Worm (Caenorhabditis elegans) whole organism, L4 larva: ENCODE results near the gene mcm-10.
A peak's percentile ranks its signal among the peaks of the same experiment; 100 is the strongest.

Experiments
- D1046.2 ChIP-seq: fragments of 200-800 bp; sonication (Bioruptor generic); IDR thresholded peaks from 2 replicates; pipeline ENCODE4 v1.3.6; 2022; ENCODE audit warnings: missing genetic modification characterization, missing compliant biosample characterization
- F26F4.8 ChIP-seq: fragments of 200-800 bp; sonication (Bioruptor generic); conservative IDR thresholded peaks from 2 replicates; pipeline ENCODE4 v1.3.6; 2022; ENCODE audit warnings: missing genetic modification characterization, missing compliant biosample characterization
- F37D6.2 ChIP-seq: sonication (generic microtip); optimal IDR thresholded peaks from 2 replicates; lab custom pipeline; 2016; ENCODE audit warnings: mild to moderate bottlenecking, missing genetic modification characterization, missing compliant biosample characterization
- F44E2.7 ChIP-seq: fragments of 200-800 bp; sonication (Bioruptor generic); IDR thresholded peaks from 2 replicates; pipeline ENCODE4 v2.1.2; 2022; ENCODE audit warnings: missing genetic modification characterization, missing compliant biosample characterization
- T20F7.1 ChIP-seq: fragments of 200-800 bp; sonication (Bioruptor generic); optimal IDR thresholded peaks from 2 replicates; lab custom pipeline; 2018; ENCODE audit warnings: mild to moderate bottlenecking, missing genetic modification characterization, missing compliant biosample characterization
- Y48G9A.11 ChIP-seq: fragments of 200-800 bp; sonication (Bioruptor generic); IDR thresholded peaks from 2 replicates; pipeline ENCODE4 v1.3.6; 2022; ENCODE audit warnings: missing genetic modification reagents, missing genetic modification characterization, missing compliant biosample characterization
- Y5F2A.4 ChIP-seq: fragments of 200-800 bp; sonication (Bioruptor generic); optimal IDR thresholded peaks from 2 replicates; lab custom pipeline; 2018; ENCODE audit warnings: mild to moderate bottlenecking, missing genetic modification characterization, missing compliant biosample characterization
- ZK337.2 ChIP-seq: fragments of 200-800 bp; sonication (Bioruptor generic); IDR thresholded peaks from 2 replicates; pipeline ENCODE4 v1.3.6; 2022; ENCODE audit warnings: missing genetic modification reagents, missing genetic modification characterization, missing compliant biosample characterization
- ZK546.5 ChIP-seq, 2 experiments: sonication (generic microtip); optimal IDR thresholded peaks; 2 replicates each; lab custom pipeline; 2017; ENCODE audit warnings: missing biosample characterization in 2 of 2, missing genetic modification characterization in 2 of 2
- aha-1 ChIP-seq: fragments of 150-350 bp; peaks from one replicate; lab custom pipeline; 2014; ENCODE audit warnings: missing biosample characterization, missing genetic modification characterization
- aly-2 ChIP-seq: sonication (generic microtip); optimal IDR thresholded peaks from 2 replicates; lab custom pipeline; 2018; ENCODE audit warnings: missing biosample characterization, missing genetic modification characterization
- ceh-44 ChIP-seq: fragments of 200-800 bp; sonication (Bioruptor generic); IDR thresholded peaks from 2 replicates; pipeline ENCODE4 v1.3.6; 2022; ENCODE audit warnings: missing genetic modification reagents, missing genetic modification characterization, missing compliant biosample characterization
- daf-16 ChIP-seq, 3 experiments: sonication (generic microtip); optimal IDR thresholded peaks; 2 replicates each; lab custom pipeline; 2016 to 2017; ENCODE audit warnings: missing genetic modification characterization in 3 of 3, missing genetic modification reagents in 3 of 3, mild to moderate bottlenecking in 2 of 3, missing compliant biosample characterization in 2 of 3, missing biosample characterization in 1 of 3, moderate library complexity in 1 of 3
- daf-19 ChIP-seq: fragments of 200-800 bp; sonication (Bioruptor generic); conservative IDR thresholded peaks from 2 replicates; pipeline ENCODE4 v1.3.6; 2022; ENCODE audit warnings: missing genetic modification characterization, missing compliant biosample characterization
- dmd-6 ChIP-seq: fragments of 200-800 bp; sonication (Bioruptor generic); IDR thresholded peaks from 2 replicates; pipeline ENCODE4 v1.3.6; 2022; ENCODE audit warnings: missing genetic modification reagents, missing genetic modification characterization, missing compliant biosample characterization
- dmd-8 ChIP-seq: fragments of 200-800 bp; sonication (Bioruptor generic); IDR thresholded peaks from 2 replicates; pipeline ENCODE4 v1.3.6; 2022; ENCODE audit warnings: missing genetic modification characterization, missing compliant biosample characterization
- dmd-9 ChIP-seq: fragments of 200-800 bp; sonication (Bioruptor generic); IDR thresholded peaks from 2 replicates; pipeline ENCODE4 v1.3.6; 2022; ENCODE audit warnings: missing genetic modification reagents, missing genetic modification characterization, missing compliant biosample characterization
- dpl-1 ChIP-seq: fragments of 150-350 bp; optimal IDR thresholded peaks from 2 replicates; lab custom pipeline; 2014; ENCODE audit warnings: missing biosample characterization, missing genetic modification reagents, missing genetic modification characterization
- dve-1 ChIP-seq: sonication (generic microtip); optimal IDR thresholded peaks from 2 replicates; lab custom pipeline; 2017; ENCODE audit warnings: antibody characterized with exemption, mild to moderate bottlenecking, missing genetic modification characterization, missing compliant biosample characterization; ENCODE audit not compliant: insufficient read depth
- egl-43 ChIP-seq: fragments of 200-800 bp; sonication (Bioruptor generic); IDR thresholded peaks from 2 replicates; pipeline ENCODE4 v1.3.6; 2022; ENCODE audit warnings: missing genetic modification reagents, missing genetic modification characterization, missing compliant biosample characterization
- hif-1 ChIP-seq, 2 experiments: sonication (generic microtip); optimal IDR thresholded peaks; 2 replicates each; lab custom pipeline; 2016 to 2017; ENCODE audit warnings: missing compliant biosample characterization in 2 of 2, missing genetic modification characterization in 2 of 2, missing genetic modification reagents in 2 of 2, missing genotype in 2 of 2, mild to moderate bottlenecking in 1 of 2
- hlh-11 ChIP-seq: fragments of 200-800 bp; sonication (Bioruptor generic); optimal IDR thresholded peaks from 2 replicates; lab custom pipeline; 2018; ENCODE audit warnings: mild to moderate bottlenecking, missing genetic modification characterization, missing compliant biosample characterization
- hlh-30 ChIP-seq: sonication (generic microtip); optimal IDR thresholded peaks from 2 replicates; lab custom pipeline; 2017; ENCODE audit warnings: antibody characterized with exemption, mild to moderate bottlenecking, missing genetic modification characterization, missing compliant biosample characterization; ENCODE audit not compliant: insufficient read depth
- jun-1 ChIP-seq: fragments of 150-350 bp; optimal IDR thresholded peaks from 2 replicates; lab custom pipeline; 2014; ENCODE audit warnings: missing biosample characterization, missing genetic modification reagents, missing genetic modification characterization
- lin-15B ChIP-seq: fragments of 150-350 bp; sonication (generic microtip); optimal IDR thresholded peaks from 3 replicates; lab custom pipeline; 2014; ENCODE audit warnings: missing biosample characterization, missing genetic modification characterization
- lin-38 ChIP-seq: fragments of 200-800 bp; sonication (Bioruptor generic); IDR thresholded peaks from 2 replicates; pipeline ENCODE4 v1.3.6; 2022; ENCODE audit warnings: missing genetic modification reagents, missing genetic modification characterization, missing compliant biosample characterization
- lin-39 ChIP-seq: fragments of 150-350 bp; optimal IDR thresholded peaks from 2 replicates; lab custom pipeline; 2014; ENCODE audit warnings: missing biosample characterization, missing genetic modification reagents, missing genetic modification characterization
- lir-3 ChIP-seq: sonication (generic microtip); optimal IDR thresholded peaks from 2 replicates; lab custom pipeline; 2016; ENCODE audit warnings: mild to moderate bottlenecking, missing genetic modification characterization, missing compliant biosample characterization
- lsy-2 ChIP-seq, 2 experiments: fragments of 150-350 bp in 1 of 2; sonication (generic microtip) in 1 of 2; optimal IDR thresholded peaks; 2 replicates each; lab custom pipeline; 2014 to 2017; ENCODE audit warnings: missing biosample characterization in 2 of 2, missing genetic modification characterization in 2 of 2
- mep-1 ChIP-seq: fragments of 150-350 bp; sonication (generic microtip); optimal IDR thresholded peaks from 3 replicates; lab custom pipeline; 2014; ENCODE audit warnings: missing biosample characterization, missing genetic modification characterization
- mes-2 ChIP-seq: sonication (generic microtip); optimal IDR thresholded peaks from 2 replicates; lab custom pipeline; 2016; ENCODE audit warnings: missing genotype, mild to moderate bottlenecking, missing genetic modification characterization, missing compliant biosample characterization; ENCODE audit not compliant: poor library complexity, severe bottlenecking
- mxl-3 ChIP-seq: fragments of 200-800 bp; sonication (Bioruptor generic); optimal IDR thresholded peaks from 2 replicates; lab custom pipeline; 2018; ENCODE audit warnings: mild to moderate bottlenecking, missing genetic modification characterization, missing compliant biosample characterization
- nhr-102 ChIP-seq: sonication (generic microtip); optimal IDR thresholded peaks from 2 replicates; lab custom pipeline; 2016; ENCODE audit warnings: mild to moderate bottlenecking, missing genetic modification characterization, moderate library complexity, missing compliant biosample characterization
- nhr-11 ChIP-seq: fragments of 150-350 bp; optimal IDR thresholded peaks from 2 replicates; lab custom pipeline; 2014; ENCODE audit warnings: missing biosample characterization, missing genetic modification characterization
- nhr-111 ChIP-seq: fragments of 200-800 bp; sonication (Bioruptor generic); optimal IDR thresholded peaks from 2 replicates; lab custom pipeline; 2018; ENCODE audit warnings: mild to moderate bottlenecking, missing genetic modification characterization, missing compliant biosample characterization
- nhr-25 ChIP-seq: sonication (generic microtip); optimal IDR thresholded peaks from 2 replicates; lab custom pipeline; 2017; ENCODE audit warnings: missing genetic modification characterization, mild to moderate bottlenecking, missing compliant biosample characterization, antibody characterized with exemption, moderate library complexity, borderline replicate concordance; ENCODE audit not compliant: insufficient read depth
- nhr-41 ChIP-seq: fragments of 200-800 bp; sonication (Bioruptor generic); IDR thresholded peaks from 2 replicates; pipeline ENCODE4 v1.3.6; 2022; ENCODE audit warnings: missing genetic modification reagents, missing genetic modification characterization, missing compliant biosample characterization
- nhr-48 ChIP-seq: sonication (generic microtip); optimal IDR thresholded peaks from 2 replicates; lab custom pipeline; 2016; ENCODE audit warnings: mild to moderate bottlenecking, missing genetic modification characterization, missing compliant biosample characterization
- nhr-6 ChIP-seq: fragments of 150-350 bp; optimal IDR thresholded peaks from 2 replicates; lab custom pipeline; 2014; ENCODE audit warnings: missing biosample characterization, missing genetic modification characterization
- pha-4 ChIP-seq, 2 experiments: fragments of 150-350 bp in 1 of 2; fragments of 200-800 bp in 1 of 2; sonication (Bioruptor generic) in 1 of 2; IDR thresholded peaks in 1 of 2; optimal IDR thresholded peaks in 1 of 2; 2 replicates each; pipeline versions ENCODE4 v1.3.6 to Lab custom; 2014 to 2022; ENCODE audit warnings: missing genetic modification characterization in 2 of 2, missing genetic modification reagents in 2 of 2, missing biosample characterization in 1 of 2, missing compliant biosample characterization in 1 of 2
- rbr-2 ChIP-seq: sonication (generic microtip); optimal IDR thresholded peaks from 2 replicates; lab custom pipeline; 2016; ENCODE audit warnings: missing genotype, missing genetic modification characterization, missing compliant biosample characterization
- set-16 ChIP-seq: fragments of 200-800 bp; sonication (Bioruptor generic); IDR thresholded peaks from 2 replicates; pipeline ENCODE4 v1.3.6; 2022; ENCODE audit warnings: missing genetic modification reagents, missing genetic modification characterization, missing compliant biosample characterization
- spr-1 ChIP-seq: sonication (generic microtip); optimal IDR thresholded peaks from 2 replicates; lab custom pipeline; 2016; ENCODE audit warnings: mild to moderate bottlenecking, missing genetic modification characterization, missing compliant biosample characterization
- spr-3 ChIP-seq: fragments of 200-800 bp; sonication (Bioruptor generic); optimal IDR thresholded peaks from 2 replicates; lab custom pipeline; 2018; ENCODE audit warnings: mild to moderate bottlenecking, missing genetic modification characterization, missing compliant biosample characterization
- unc-130 ChIP-seq: sonication (generic microtip); optimal IDR thresholded peaks from 2 replicates; lab custom pipeline; 2016; ENCODE audit warnings: missing genetic modification reagents, missing genetic modification characterization, missing compliant biosample characterization
- zip-11 ChIP-seq: fragments of 200-800 bp; sonication (Bioruptor generic); IDR thresholded peaks from 2 replicates; pipeline ENCODE4 v1.3.6; 2022; ENCODE audit warnings: missing genetic modification characterization, missing compliant biosample characterization

Gene mcm-10

DNA sequence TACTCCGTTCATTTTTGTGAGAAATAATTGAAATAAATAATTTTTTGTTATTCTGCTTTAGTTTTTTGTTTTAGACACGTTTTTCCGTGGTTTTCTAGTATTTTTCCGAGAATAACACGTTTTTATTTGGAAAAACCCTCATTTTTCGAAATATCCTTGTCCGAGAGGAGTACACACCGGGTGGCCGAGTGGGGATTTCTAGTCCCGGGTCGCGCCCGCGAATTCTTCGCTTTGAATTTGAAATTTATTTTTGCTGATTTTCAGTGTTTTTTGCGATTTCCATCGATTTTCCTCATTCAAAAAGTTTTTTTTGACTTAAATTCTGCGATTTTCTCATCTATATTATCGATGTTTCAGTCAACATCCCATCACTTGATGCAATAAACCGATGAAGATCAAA, 26.8 kb upstream of the mcm-10 start, which contains the start of the genes gly-9, mib-1 and smc-3:
gly-9 (minus strand) TSS at position 27 of the 400 bp plus-strand sequence.
mib-1 (minus strand) TSS at position 123 of the 400 bp plus-strand sequence.
smc-3 (plus strand) TSS at position 351 of the 400 bp plus-strand sequence.
- TF ChIP-seq T20F7.1 (GFP tag; lab: Kevin White, UChicago) (no peak), hlh-30 (tag; lab: Kevin White, UChicago) (peak; percentile 38), lir-3 (no peak), nhr-41 (no peak), hif-1 (tag; optimal IDR thresholded peaks at IDR 0.05; lab: Kevin White, UChicago) (peak in 1 of 2 experiments; percentile 89), nhr-6 (tag; lab: Kevin White, UChicago) (peak; percentile 56), dmd-6 (peak; percentile 45; the same call in 1 of the 2 replicates), hlh-11 (tag; lab: Kevin White, UChicago) (peak; percentile 11), lsy-2 (tag; optimal IDR thresholded peaks at IDR 0.05; lab: Kevin White, UChicago) (peak in 1 of 2 experiments; percentile 81), unc-130 (peak; percentile 94), Y48G9A.11 (GFP tag; lab: Robert Waterston, UW) (peak; percentile 43; the same call in 1 of the 2 replicates), ZK337.2 (GFP tag; lab: Robert Waterston, UW) (peak; percentile 92), zip-11 (no peak), jun-1 (tag; lab: Kevin White, UChicago) (no peak), dpl-1 (peak; percentile 91), dmd-9 (peak; percentile 85), aha-1 (tag; lab: Kevin White, UChicago) (peak; percentile 96), nhr-11 (tag; lab: Kevin White, UChicago) (peak; percentile 27), set-16 (GFP tag; lab: Robert Waterston, UW) (no peak), dve-1 (tag; lab: Kevin White, UChicago) (peak; percentile 35), rbr-2 (tag; lab: Kevin White, UChicago) (peak; percentile 29), D1046.2 (GFP tag; lab: Robert Waterston, UW) (peak; percentile 59; the same call in 1 of the 2 replicates), lin-38 (GFP tag; lab: Robert Waterston, UW) (peak; percentile 67), mes-2 (peak; percentile 99), mep-1 (tag; lab: Kevin White, UChicago) (peak; percentile 43)
- TF ChIP-seq, all 104 proteins: peak for 19

DNA sequence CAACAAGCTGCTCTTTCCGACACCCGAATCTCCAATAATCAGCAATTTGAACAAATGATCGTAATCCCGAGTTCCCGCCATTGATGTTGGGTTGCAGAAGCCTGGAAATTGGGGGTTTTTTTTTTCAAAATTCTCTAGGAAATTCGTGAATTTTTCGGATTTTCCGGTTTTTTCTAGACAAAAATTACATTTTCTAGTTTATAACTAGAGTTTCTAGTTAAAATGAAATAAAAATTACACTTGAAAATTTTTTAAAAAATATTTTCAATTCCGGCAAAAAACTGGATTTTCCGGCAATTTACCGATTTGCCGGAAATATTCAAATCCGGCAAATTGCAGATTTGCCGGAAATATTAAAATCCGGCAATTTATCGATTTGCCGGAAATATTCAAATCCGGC, 5.9 kb upstream of the mcm-10 start, which contains the start of gene rab-35:
rab-35 (minus strand) TSS at position 101 of the 400 bp plus-strand sequence.
- TF ChIP-seq nhr-25 (tag; lab: Kevin White, UChicago) = no peak
- no peak for TF ChIP-seq lin-39
- no peak for TF ChIP-seq spr-1 (tag; lab: Kevin White, UChicago)
- TF ChIP-seq F26F4.8 (GFP tag; lab: Robert Waterston, UW) = no peak
- no peak for TF ChIP-seq ceh-44
- no peak for TF ChIP-seq pha-4 (GFP tag; IDR thresholded peaks at IDR 0.05; lab: Robert Waterston, UW)
- no peak for TF ChIP-seq pha-4 (tag; optimal IDR thresholded peaks at IDR 0.05; lab: Kevin White, UChicago)
- no peak for TF ChIP-seq daf-16 (GFP tag; optimal IDR thresholded peaks at IDR 0.05; lab: Kevin White, UChicago)
- no peak for TF ChIP-seq daf-16 (tag; optimal IDR thresholded peaks at IDR 0.05; lab: Kevin White, UChicago)
- no peak for TF ChIP-seq lin-15B (tag; lab: Kevin White, UChicago)
- no peak for TF ChIP-seq hlh-30 (tag; lab: Kevin White, UChicago)
- TF ChIP-seq ZK546.5 (tag; optimal IDR thresholded peaks at IDR 0.05; lab: Kevin White, UChicago) = no peak
- TF ChIP-seq dmd-8 (GFP tag; lab: Robert Waterston, UW) = no peak

DNA sequence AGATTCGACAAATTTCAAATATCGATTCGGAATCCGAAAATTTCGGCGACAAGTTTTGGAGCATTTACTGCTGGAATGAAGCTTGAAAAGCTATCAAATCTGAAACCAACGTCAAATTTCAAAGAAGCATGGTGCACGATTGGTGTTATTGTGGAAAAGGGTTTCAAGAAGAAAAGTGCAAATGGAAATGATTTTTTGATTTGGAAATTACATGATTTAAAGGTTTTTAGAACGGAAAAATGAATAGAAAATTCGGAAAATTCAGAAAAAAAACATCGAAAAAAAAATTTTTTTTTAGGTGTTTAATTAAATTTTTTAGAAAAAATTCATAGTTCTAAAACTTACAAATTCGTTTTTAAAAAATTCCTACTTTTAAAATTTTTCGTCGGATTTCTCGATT, 761 bp downstream of the mcm-10 start, which contains the start of gene teg-1:
teg-1 (minus strand) TSS at position 101 of the 400 bp plus-strand sequence.
- TF ChIP-seq dmd-6 (no peak), nhr-48 (no peak), nhr-111 (GFP tag; lab: Kevin White, UChicago) (no peak), F44E2.7 (GFP tag; lab: Robert Waterston, UW) (no peak), mep-1 (tag; lab: Kevin White, UChicago) (no peak), daf-19 (GFP tag; lab: Robert Waterston, UW) (no peak), egl-43 (GFP tag; lab: Robert Waterston, UW) (no peak), nhr-102 (no peak), Y5F2A.4 (no peak), mxl-3 (GFP tag; lab: Kevin White, UChicago) (no peak), aly-2 (no peak), hlh-11 (tag; lab: Kevin White, UChicago) (no peak), spr-3 (GFP tag; lab: Kevin White, UChicago) (no peak), T20F7.1 (GFP tag; lab: Kevin White, UChicago) (no peak), ZK337.2 (GFP tag; lab: Robert Waterston, UW) (no peak), F37D6.2 (tag; lab: Kevin White, UChicago) (no peak), ceh-44 (no peak)
